Worm (Caenorhabditis elegans) whole organism, L4 larva: ENCODE measurements around the gene pqn-18.

Source experiments
- F26F4.8 ChIP-seq: fragments of 200-800 bp; sonication (Bioruptor generic); conservative IDR thresholded peaks from 2 replicates; pipeline ENCODE4 v1.3.6; 2022; ENCODE audit warnings: missing genetic modification characterization, missing compliant biosample characterization
- R02D3.7 ChIP-seq: fragments of 150-350 bp; sonication (generic microtip); optimal IDR thresholded peaks from 3 replicates; lab custom pipeline; 2014; ENCODE audit warnings: missing biosample characterization, missing genetic modification characterization
- Y105C5A.15 ChIP-seq: fragments of 200-800 bp; sonication (Bioruptor generic); IDR thresholded peaks from 2 replicates; pipeline ENCODE4 v1.3.6; 2022; ENCODE audit warnings: missing genetic modification characterization, missing compliant biosample characterization
- Y48G9A.11 ChIP-seq: fragments of 200-800 bp; sonication (Bioruptor generic); IDR thresholded peaks from 2 replicates; pipeline ENCODE4 v1.3.6; 2022; ENCODE audit warnings: missing genetic modification reagents, missing genetic modification characterization, missing compliant biosample characterization
- Y5F2A.4 ChIP-seq: fragments of 200-800 bp; sonication (Bioruptor generic); optimal IDR thresholded peaks from 2 replicates; lab custom pipeline; 2018; ENCODE audit warnings: mild to moderate bottlenecking, missing genetic modification characterization, missing compliant biosample characterization
- ZK337.2 ChIP-seq: fragments of 200-800 bp; sonication (Bioruptor generic); IDR thresholded peaks from 2 replicates; pipeline ENCODE4 v1.3.6; 2022; ENCODE audit warnings: missing genetic modification reagents, missing genetic modification characterization, missing compliant biosample characterization
- aha-1 ChIP-seq: fragments of 150-350 bp; peaks from one replicate; lab custom pipeline; 2014; ENCODE audit warnings: missing biosample characterization, missing genetic modification characterization
- arid-1 ChIP-seq: fragments of 200-800 bp; sonication (Bioruptor generic); conservative IDR thresholded peaks from 2 replicates; pipeline ENCODE4 v1.3.6; 2022; ENCODE audit warnings: missing genetic modification reagents, missing genetic modification characterization, missing compliant biosample characterization
- ctbp-1 ChIP-seq: fragments of 200-800 bp; sonication (Bioruptor generic); IDR thresholded peaks from 2 replicates; pipeline ENCODE4 v1.3.6; 2022; ENCODE audit warnings: missing genetic modification reagents, missing genetic modification characterization, missing compliant biosample characterization
- daf-16 ChIP-seq, 3 experiments: sonication (generic microtip); optimal IDR thresholded peaks; 2 replicates each; lab custom pipeline; 2016 to 2017; ENCODE audit warnings: missing genetic modification characterization in 3 of 3, missing genetic modification reagents in 3 of 3, mild to moderate bottlenecking in 2 of 3, missing compliant biosample characterization in 2 of 3, missing biosample characterization in 1 of 3, moderate library complexity in 1 of 3
- daf-19 ChIP-seq: fragments of 200-800 bp; sonication (Bioruptor generic); conservative IDR thresholded peaks from 2 replicates; pipeline ENCODE4 v1.3.6; 2022; ENCODE audit warnings: missing genetic modification characterization, missing compliant biosample characterization
- daf-8 ChIP-seq: fragments of 200-800 bp; sonication (Bioruptor generic); IDR thresholded peaks from 2 replicates; pipeline ENCODE4 v1.3.6; 2022; ENCODE audit warnings: missing genetic modification characterization, missing compliant biosample characterization
- dmd-8 ChIP-seq: fragments of 200-800 bp; sonication (Bioruptor generic); IDR thresholded peaks from 2 replicates; pipeline ENCODE4 v1.3.6; 2022; ENCODE audit warnings: missing genetic modification characterization, missing compliant biosample characterization
- dmd-9 ChIP-seq: fragments of 200-800 bp; sonication (Bioruptor generic); IDR thresholded peaks from 2 replicates; pipeline ENCODE4 v1.3.6; 2022; ENCODE audit warnings: missing genetic modification reagents, missing genetic modification characterization, missing compliant biosample characterization
- dpl-1 ChIP-seq: fragments of 150-350 bp; optimal IDR thresholded peaks from 2 replicates; lab custom pipeline; 2014; ENCODE audit warnings: missing biosample characterization, missing genetic modification reagents, missing genetic modification characterization
- duxl-1 ChIP-seq: sonication (generic microtip); optimal IDR thresholded peaks from 2 replicates; lab custom pipeline; 2016; ENCODE audit warnings: mild to moderate bottlenecking, missing genetic modification characterization, moderate library complexity, missing compliant biosample characterization; ENCODE audit not compliant: poor library complexity
- dve-1 ChIP-seq: sonication (generic microtip); optimal IDR thresholded peaks from 2 replicates; lab custom pipeline; 2017; ENCODE audit warnings: antibody characterized with exemption, mild to moderate bottlenecking, missing genetic modification characterization, missing compliant biosample characterization; ENCODE audit not compliant: insufficient read depth
- egl-43 ChIP-seq: fragments of 200-800 bp; sonication (Bioruptor generic); IDR thresholded peaks from 2 replicates; pipeline ENCODE4 v1.3.6; 2022; ENCODE audit warnings: missing genetic modification reagents, missing genetic modification characterization, missing compliant biosample characterization
- gei-8 ChIP-seq: fragments of 200-800 bp; sonication (Bioruptor generic); optimal IDR thresholded peaks from 2 replicates; lab custom pipeline; 2018; ENCODE audit warnings: mild to moderate bottlenecking, missing genetic modification characterization, missing compliant biosample characterization
- jun-1 ChIP-seq: fragments of 150-350 bp; optimal IDR thresholded peaks from 2 replicates; lab custom pipeline; 2014; ENCODE audit warnings: missing biosample characterization, missing genetic modification reagents, missing genetic modification characterization
- lim-7 ChIP-seq: fragments of 200-800 bp; sonication (Bioruptor generic); IDR thresholded peaks from 2 replicates; pipeline ENCODE4 v1.3.6; 2022; ENCODE audit warnings: missing genetic modification characterization, missing compliant biosample characterization
- lin-38 ChIP-seq: fragments of 200-800 bp; sonication (Bioruptor generic); IDR thresholded peaks from 2 replicates; pipeline ENCODE4 v1.3.6; 2022; ENCODE audit warnings: missing genetic modification reagents, missing genetic modification characterization, missing compliant biosample characterization
- lir-3 ChIP-seq: sonication (generic microtip); optimal IDR thresholded peaks from 2 replicates; lab custom pipeline; 2016; ENCODE audit warnings: mild to moderate bottlenecking, missing genetic modification characterization, missing compliant biosample characterization
- madf-5 ChIP-seq, 2 experiments: fragments of 200-800 bp; sonication (Bioruptor generic); IDR thresholded peaks; 2 replicates each; pipeline ENCODE4 v1.3.6; 2022; ENCODE audit warnings: missing compliant biosample characterization in 2 of 2, missing genetic modification characterization in 2 of 2
- madf-9 ChIP-seq: fragments of 200-800 bp; sonication (Bioruptor generic); conservative IDR thresholded peaks from 2 replicates; pipeline ENCODE4 v1.3.6; 2022; ENCODE audit warnings: missing genetic modification reagents, missing genetic modification characterization, missing compliant biosample characterization
- mes-2 ChIP-seq: sonication (generic microtip); optimal IDR thresholded peaks from 2 replicates; lab custom pipeline; 2016; ENCODE audit warnings: missing genotype, mild to moderate bottlenecking, missing genetic modification characterization, missing compliant biosample characterization; ENCODE audit not compliant: poor library complexity, severe bottlenecking
- nhr-11 ChIP-seq: fragments of 150-350 bp; optimal IDR thresholded peaks from 2 replicates; lab custom pipeline; 2014; ENCODE audit warnings: missing biosample characterization, missing genetic modification characterization
- nhr-25 ChIP-seq: sonication (generic microtip); optimal IDR thresholded peaks from 2 replicates; lab custom pipeline; 2017; ENCODE audit warnings: missing genetic modification characterization, mild to moderate bottlenecking, missing compliant biosample characterization, antibody characterized with exemption, moderate library complexity, borderline replicate concordance; ENCODE audit not compliant: insufficient read depth
- nhr-6 ChIP-seq: fragments of 150-350 bp; optimal IDR thresholded peaks from 2 replicates; lab custom pipeline; 2014; ENCODE audit warnings: missing biosample characterization, missing genetic modification characterization
- pha-4 ChIP-seq, 2 experiments: fragments of 150-350 bp in 1 of 2; fragments of 200-800 bp in 1 of 2; sonication (Bioruptor generic) in 1 of 2; IDR thresholded peaks in 1 of 2; optimal IDR thresholded peaks in 1 of 2; 2 replicates each; pipeline versions ENCODE4 v1.3.6 to Lab custom; 2014 to 2022; ENCODE audit warnings: missing genetic modification characterization in 2 of 2, missing genetic modification reagents in 2 of 2, missing biosample characterization in 1 of 2, missing compliant biosample characterization in 1 of 2
- saeg-2 ChIP-seq: fragments of 200-800 bp; sonication (Bioruptor generic); IDR thresholded peaks from 2 replicates; pipeline ENCODE4 v1.3.6; 2022; ENCODE audit warnings: missing genetic modification reagents, missing genetic modification characterization, missing compliant biosample characterization
- sdz-12 ChIP-seq: fragments of 200-800 bp; sonication (Bioruptor generic); optimal IDR thresholded peaks from 2 replicates; lab custom pipeline; 2018; ENCODE audit warnings: mild to moderate bottlenecking, missing genetic modification characterization, missing compliant biosample characterization
- snpc-1.2 ChIP-seq: fragments of 200-800 bp; sonication (Bioruptor generic); IDR thresholded peaks from 2 replicates; pipeline ENCODE4 v1.3.6; 2022; ENCODE audit warnings: missing genetic modification reagents, missing genetic modification characterization, missing compliant biosample characterization
- zag-1 ChIP-seq: fragments of 150-350 bp; optimal IDR thresholded peaks from 2 replicates; lab custom pipeline; 2014; ENCODE audit warnings: missing biosample characterization, missing genetic modification characterization
- zfp-2 ChIP-seq: sonication (generic microtip); optimal IDR thresholded peaks from 2 replicates; lab custom pipeline; 2016; ENCODE audit warnings: mild to moderate bottlenecking, missing genetic modification characterization, missing compliant biosample characterization

pqn-18 gene

DNA sequence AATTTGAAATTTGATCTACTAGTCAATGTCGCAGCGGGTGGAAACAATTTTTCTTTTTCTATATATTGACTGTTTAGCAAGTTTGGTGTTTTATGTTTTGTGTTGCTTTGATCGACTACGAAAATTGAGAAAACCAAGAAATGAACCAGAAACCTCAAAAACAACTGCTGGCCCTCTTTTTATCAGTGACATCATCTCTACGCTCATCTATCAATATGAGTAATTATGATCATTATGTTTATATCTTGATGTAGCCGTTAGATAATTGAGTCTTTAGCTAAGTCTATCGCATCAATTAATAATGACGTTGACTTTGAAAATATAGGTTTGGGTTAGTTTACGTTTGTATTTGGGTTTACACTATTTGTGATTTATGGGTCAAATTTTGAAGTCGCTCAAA is 28.1 kb downstream of the pqn-18 start:
- no peak for TF ChIP-seq zag-1
- TF ChIP-seq nhr-25 (tag; lab: Kevin White, UChicago), result no peak
- TF ChIP-seq dve-1 (tag; lab: Kevin White, UChicago), result no peak
- no peak for TF ChIP-seq madf-9 (GFP tag; lab: Robert Waterston, UW)
- no peak for TF ChIP-seq ctbp-1
- TF ChIP-seq sdz-12 (GFP tag; lab: Kevin White, UChicago), result no peak
- TF ChIP-seq gei-8 (GFP tag; lab: Kevin White, UChicago), result no peak
- TF ChIP-seq daf-8, result no peak
- no peak for TF ChIP-seq R02D3.7 (tag; lab: Kevin White, UChicago)
- no peak for TF ChIP-seq Y5F2A.4 (GFP tag; lab: Kevin White, UChicago)
- TF ChIP-seq madf-5 (GFP tag; IDR thresholded peaks at IDR 0.05; lab: Robert Waterston, UW), result no peak
- TF ChIP-seq nhr-6 (tag; lab: Kevin White, UChicago), result no peak
- no peak for TF ChIP-seq nhr-11 (tag; lab: Kevin White, UChicago)
- no peak for TF ChIP-seq daf-19

ce11 chrX:12937521-12937920 is 29.9 kb downstream of the pqn-18 start:
- TF ChIP-seq gei-8 (GFP tag; lab: Kevin White, UChicago), result peak; percentile 36
- TF ChIP-seq arid-1 (GFP tag; lab: Robert Waterston, UW), result 0 out of 2 replicates have a peak, but pooled peaks have one; percentile 46
- TF ChIP-seq lin-38 (GFP tag; lab: Robert Waterston, UW), result peak; percentile 33
- no peak for TF ChIP-seq dmd-9 (GFP tag; lab: Robert Waterston, UW)
- no peak for TF ChIP-seq daf-16 (GFP tag; optimal IDR thresholded peaks at IDR 0.05; lab: Kevin White, UChicago)
- TF ChIP-seq daf-16 (tag; optimal IDR thresholded peaks at IDR 0.05; lab: Kevin White, UChicago), result peak; percentile 29
- peak; percentile 71; the same call in 1 of the 2 replicates for TF ChIP-seq egl-43 (GFP tag; lab: Robert Waterston, UW)
- TF ChIP-seq madf-9 (GFP tag; lab: Robert Waterston, UW), result 0 out of 2 replicates have a peak, but pooled peaks have one; percentile 19
- TF ChIP-seq dpl-1, result no peak
- TF ChIP-seq mes-2, result peak; percentile 12
- TF ChIP-seq zfp-2 (tag; lab: Kevin White, UChicago), result no peak
- 0 out of 2 replicates have a peak, but pooled peaks have one; percentile 33 for TF ChIP-seq F26F4.8
- no peak for TF ChIP-seq jun-1
- TF ChIP-seq saeg-2, result no peak
- TF ChIP-seq Y48G9A.11, result 0 out of 2 replicates have a peak, but pooled peaks have one; percentile 11
- TF ChIP-seq lim-7 (GFP tag; lab: Robert Waterston, UW), result peak; percentile 84
- TF ChIP-seq ctbp-1, result no peak
- TF ChIP-seq pha-4 (GFP tag; IDR thresholded peaks at IDR 0.05; lab: Robert Waterston, UW), result peak; percentile 48; the same call in 1 of the 2 replicates
- TF ChIP-seq pha-4 (tag; optimal IDR thresholded peaks at IDR 0.05; lab: Kevin White, UChicago), result no peak
- peak; percentile 9 for TF ChIP-seq duxl-1 (tag; lab: Kevin White, UChicago)
- TF ChIP-seq Y105C5A.15 (GFP tag; lab: Robert Waterston, UW), result 0 out of 2 replicates have a peak, but pooled peaks have one; percentile 38
- TF ChIP-seq dmd-8 (GFP tag; lab: Robert Waterston, UW), result peak; percentile 69; the same call in 1 of the 2 replicates
- no peak for TF ChIP-seq daf-8
- peak; percentile 27 for TF ChIP-seq sdz-12 (GFP tag; lab: Kevin White, UChicago)
- no peak for TF ChIP-seq lir-3 (tag; lab: Kevin White, UChicago)
- peak; percentile 61 for TF ChIP-seq snpc-1.2 (GFP tag; lab: Robert Waterston, UW)

DNA sequence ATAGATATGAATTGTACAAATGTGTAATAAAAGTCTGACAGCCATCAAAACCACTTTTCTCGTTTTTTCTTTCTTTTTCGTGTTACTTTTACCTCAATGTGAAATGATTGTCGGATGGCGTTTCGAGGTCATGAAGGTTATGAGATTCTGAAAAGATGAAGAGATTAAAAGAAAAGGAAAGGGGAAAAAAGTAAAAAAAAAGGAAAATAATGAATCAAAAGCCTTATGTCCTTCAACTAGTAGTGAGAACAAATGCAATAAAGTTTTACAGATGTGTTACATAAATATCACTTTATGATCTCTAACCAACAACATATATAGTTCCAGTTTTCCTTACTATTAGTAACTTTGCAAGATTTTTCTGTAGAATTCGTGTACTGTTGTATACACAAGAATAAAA is 33.2 kb downstream of the pqn-18 start, which contains the start of gene gmap-3:
gmap-3 (minus strand) TSS at position 148 of the 400 bp plus-strand sequence.
- TF ChIP-seq ZK337.2 (GFP tag; lab: Robert Waterston, UW), result no peak
- TF ChIP-seq Y105C5A.15 (GFP tag; lab: Robert Waterston, UW), result no peak
- peak; percentile 8 for TF ChIP-seq aha-1
- TF ChIP-seq zfp-2 (tag; lab: Kevin White, UChicago), result no peak
